Worm (Caenorhabditis elegans): ENCODE results near the gene mrps-9.

DNA sequence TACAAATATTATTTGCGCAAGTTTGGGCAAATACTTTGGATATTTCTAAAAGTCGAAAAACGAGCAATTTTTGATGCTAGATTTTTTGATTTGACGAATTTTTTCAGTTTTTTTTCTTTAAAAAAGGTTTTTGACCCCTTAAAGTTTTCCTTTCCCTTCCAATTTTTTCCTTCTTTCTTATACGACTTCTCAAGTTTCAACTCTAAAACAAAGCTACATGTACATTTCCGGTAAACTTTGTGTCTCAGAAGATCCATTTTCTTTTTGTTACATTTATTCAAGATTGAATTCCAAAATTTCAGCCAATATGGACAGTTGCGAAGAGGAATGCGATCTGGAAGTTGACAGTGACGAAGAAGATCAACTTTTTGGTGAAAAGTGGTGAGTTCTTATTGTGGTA is 12.9 kb downstream of the mrps-9 start, which contains the start of gene mig-10:
- TF ChIP-seq flt-1 (GFP tag; IDR thresholded peaks at IDR 0.05) (no peak), ztf-23 (GFP tag; IDR thresholded peaks at IDR 0.05) (no peak)

Measured in whole organism, midembryonic.